Worm (Caenorhabditis elegans): ENCODE measurements around the gene F38B7.17.

F38B7.17 gene

ce11 chrV:11528633-11529327 is 20.0 kb downstream of the F38B7.17 start:
- TF ChIP-seq him-1 (tag; optimal IDR thresholded peaks at IDR 0.05): no peak
- no peak for TF ChIP-seq W03F9.2 (tag; optimal IDR thresholded peaks at IDR 0.05)
- no peak for TF ChIP-seq dao-5 (tag; optimal IDR thresholded peaks at IDR 0.05)

ce11 chrV:11527531-11527930 is 21.2 kb downstream of the F38B7.17 start, which contains the start of gene ccch-1:
Gene ccch-1 (plus strand): TSS chrV:11527831.
- TF ChIP-seq him-1 (tag; optimal IDR thresholded peaks at IDR 0.05) (no peak), W03F9.2 (tag; optimal IDR thresholded peaks at IDR 0.05) (no peak), dao-5 (tag; optimal IDR thresholded peaks at IDR 0.05) (no peak)

DNA sequence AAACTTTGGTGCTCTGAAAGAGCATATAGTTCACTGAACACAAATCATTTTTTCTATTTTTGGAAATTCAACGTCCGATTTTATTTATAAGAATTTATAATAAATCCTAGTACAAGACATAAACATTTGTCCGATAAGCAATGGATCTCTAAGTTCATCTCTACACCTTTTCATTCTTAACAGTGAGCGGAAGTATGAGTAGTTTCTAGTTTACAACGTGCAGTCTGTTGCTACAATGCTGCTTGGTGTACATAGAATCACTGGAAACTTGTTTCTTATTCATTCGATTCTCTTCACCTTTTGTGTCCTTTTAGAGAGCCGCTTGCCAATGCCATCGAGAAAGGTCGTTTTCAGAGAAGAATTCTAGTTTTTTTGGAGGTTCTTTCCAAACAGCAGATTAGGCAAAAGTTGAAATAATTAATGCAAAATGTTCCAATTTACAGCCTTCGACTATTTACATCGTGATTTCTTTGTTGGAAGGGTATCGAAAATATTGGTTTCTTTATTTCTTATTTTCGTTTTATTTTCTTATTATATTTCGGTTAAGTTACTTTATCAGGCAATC is 21.8 kb downstream of the F38B7.17 start:
- TF ChIP-seq him-1 (tag; optimal IDR thresholded peaks at IDR 0.05) (no peak), W03F9.2 (tag; optimal IDR thresholded peaks at IDR 0.05) (no peak), dao-5 (tag; optimal IDR thresholded peaks at IDR 0.05) (no peak)

DNA sequence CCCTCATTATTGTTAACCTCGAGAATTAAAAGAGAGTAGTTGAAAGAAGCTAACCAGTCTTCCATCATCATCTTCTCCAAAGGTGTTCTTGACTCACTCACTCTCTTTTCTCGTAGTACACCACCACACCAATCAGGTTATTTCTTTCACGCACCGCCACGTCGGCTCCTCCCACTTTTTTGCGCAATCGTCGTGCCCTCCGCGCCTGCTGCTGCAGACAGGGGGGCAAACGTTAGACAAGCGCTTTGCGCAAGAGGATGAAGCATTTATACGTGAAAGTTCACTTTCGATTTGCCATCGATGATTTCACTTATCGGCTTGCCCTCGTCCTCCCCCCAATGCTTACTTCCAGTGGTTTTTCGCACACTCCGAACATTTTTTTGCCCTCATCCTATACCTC is 23.4 kb downstream of the F38B7.17 start:
- TF ChIP-seq him-1 (tag; optimal IDR thresholded peaks at IDR 0.05) (no peak), W03F9.2 (tag; optimal IDR thresholded peaks at IDR 0.05) (no peak), dao-5 (tag; optimal IDR thresholded peaks at IDR 0.05) (no peak)

DNA sequence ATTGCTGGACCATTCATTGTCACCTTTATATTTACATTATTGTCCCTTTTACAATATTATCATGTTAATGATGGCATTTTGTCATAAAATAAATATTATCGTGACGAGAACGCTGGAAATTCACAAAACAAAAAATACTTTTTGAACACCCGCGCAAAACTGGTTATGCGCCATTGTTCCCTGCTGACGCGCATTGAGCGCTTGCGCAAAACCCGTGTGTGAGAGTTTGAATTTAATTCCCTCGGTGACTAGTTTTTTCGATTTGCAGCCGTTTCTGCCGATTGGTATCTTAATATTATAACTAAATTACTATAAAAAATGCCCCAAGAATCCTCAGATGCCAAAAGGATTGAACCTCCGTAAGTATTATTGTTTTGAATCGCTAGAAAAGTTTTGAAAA is 27.3 kb downstream of the F38B7.17 start, which contains the start of gene pafo-1:
Gene pafo-1 (plus strand): TSS at position 256 of the 400 bp plus-strand sequence.
- TF ChIP-seq W03F9.2 (tag; optimal IDR thresholded peaks at IDR 0.05) (peak; percentile 85), him-1 (tag; optimal IDR thresholded peaks at IDR 0.05) (peak; percentile 12), dao-5 (tag; optimal IDR thresholded peaks at IDR 0.05) (no peak)

ce11 chrV:11520215-11520614 is 28.5 kb downstream of the F38B7.17 start, which contains the start of the genes C55A6.11 and C55A6.7:
Gene C55A6.11 (plus strand): TSS chrV:11520515.
Gene C55A6.7 (minus strand): TSS chrV:11520530.
- no peak for TF ChIP-seq him-1 (tag; optimal IDR thresholded peaks at IDR 0.05)
- TF ChIP-seq W03F9.2 (tag; optimal IDR thresholded peaks at IDR 0.05): no peak
- no peak for TF ChIP-seq dao-5 (tag; optimal IDR thresholded peaks at IDR 0.05)

ce11 chrV:11517789-11518188 is 31.0 kb downstream of the F38B7.17 start, which contains the start of gene C55A6.4:
Gene C55A6.4 (minus strand): TSS chrV:11517889.
- TF ChIP-seq W03F9.2 (tag; optimal IDR thresholded peaks at IDR 0.05) (no peak), dao-5 (tag; optimal IDR thresholded peaks at IDR 0.05) (no peak), him-1 (tag; optimal IDR thresholded peaks at IDR 0.05) (no peak)

- TF ChIP-seq him-1 (tag; optimal IDR thresholded peaks at IDR 0.05): no peak
- TF ChIP-seq dao-5 (tag; optimal IDR thresholded peaks at IDR 0.05): no peak
These were observed 32.6 kb downstream of the F38B7.17 start, which contains the start of gene sdz-8 for ce11 chrV:11516141-11516591. Gene sdz-8 (minus strand): TSS chrV:11516191.

ce11 chrV:11515145-11515544 is 33.6 kb downstream of the F38B7.17 start:
- no peak for TF ChIP-seq dao-5 (tag; optimal IDR thresholded peaks at IDR 0.05)
- TF ChIP-seq him-1 (tag; optimal IDR thresholded peaks at IDR 0.05): no peak
- TF ChIP-seq W03F9.2 (tag; optimal IDR thresholded peaks at IDR 0.05): no peak

DNA sequence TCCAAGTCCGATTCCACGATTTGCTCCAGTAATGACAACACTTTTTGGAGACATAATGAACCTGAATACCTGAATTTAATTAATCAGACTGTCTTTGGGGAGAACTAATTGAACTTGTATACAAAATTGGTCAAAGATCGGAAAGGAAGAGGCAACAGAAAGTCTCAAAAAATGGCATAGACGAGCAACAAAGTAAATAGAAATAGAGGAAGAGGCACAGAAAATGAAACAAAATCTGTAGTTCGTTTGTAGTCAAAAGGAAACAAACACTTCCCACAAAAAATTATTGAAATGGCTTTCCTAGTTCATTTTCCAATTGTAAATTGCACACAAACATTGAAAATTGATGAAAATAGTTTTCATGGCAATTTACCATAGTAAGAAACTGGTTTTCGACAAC is 34.1 kb downstream of the F38B7.17 start, which contains the start of gene C55A6.6:
Gene C55A6.6 (minus strand): TSS at position 61 of the 400 bp plus-strand sequence.
- no peak for TF ChIP-seq dao-5 (tag; optimal IDR thresholded peaks at IDR 0.05)
- no peak for TF ChIP-seq W03F9.2 (tag; optimal IDR thresholded peaks at IDR 0.05)
- no peak for TF ChIP-seq him-1 (tag; optimal IDR thresholded peaks at IDR 0.05)

- TF ChIP-seq dao-5 (tag; optimal IDR thresholded peaks at IDR 0.05): no peak
- TF ChIP-seq W03F9.2 (tag; optimal IDR thresholded peaks at IDR 0.05): no peak
- TF ChIP-seq him-1 (tag; optimal IDR thresholded peaks at IDR 0.05): no peak
These were observed 35.3 kb downstream of the F38B7.17 start, which contains the start of gene C55A6.3 for ce11 chrV:11513432-11513831. Gene C55A6.3 (minus strand): TSS chrV:11513532.

- TF ChIP-seq dao-5 (tag; optimal IDR thresholded peaks at IDR 0.05) (no peak), him-1 (tag; optimal IDR thresholded peaks at IDR 0.05) (no peak), W03F9.2 (tag; optimal IDR thresholded peaks at IDR 0.05) (no peak)
These were observed 40.0 kb downstream of the F38B7.17 start, which contains the start of gene ttll-5 for ce11 chrV:11508773-11509172. Gene ttll-5 (plus strand): TSS chrV:11509060.

DNA sequence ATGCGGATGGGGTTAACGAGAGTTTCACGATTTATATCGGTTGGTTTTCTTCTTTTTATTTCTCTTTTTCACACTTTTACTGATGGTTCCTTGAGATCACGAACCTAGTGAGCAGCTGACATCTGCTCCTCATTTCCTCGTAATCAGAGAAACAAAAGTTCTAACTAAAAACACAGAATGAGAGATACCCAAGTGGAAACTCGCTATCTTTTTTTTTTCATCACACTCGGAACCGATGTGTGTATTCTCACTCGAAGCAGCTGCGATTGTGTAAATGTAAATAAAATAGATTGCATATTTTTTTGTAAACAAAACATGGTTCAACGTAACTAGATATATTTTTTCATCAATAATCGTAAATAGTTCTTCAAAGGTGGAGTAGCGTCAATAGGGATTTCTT is 42.4 kb downstream of the F38B7.17 start:
- no peak for TF ChIP-seq dao-5 (tag; optimal IDR thresholded peaks at IDR 0.05)
- no peak for TF ChIP-seq him-1 (tag; optimal IDR thresholded peaks at IDR 0.05)
- no peak for TF ChIP-seq W03F9.2 (tag; optimal IDR thresholded peaks at IDR 0.05)

- TF ChIP-seq W03F9.2 (tag; optimal IDR thresholded peaks at IDR 0.05): peak; percentile 56
These were observed 43.8 kb downstream of the F38B7.17 start, which contains the start of the genes C55A6.1 and C55A6.10 for ce11 chrV:11504853-11505397. Gene C55A6.1 (minus strand): TSS chrV:11504968. Gene C55A6.10 (plus strand): TSS chrV:11505347.
